Fruit fly (Drosophila melanogaster) whole organism, wandering third instar larva: ENCODE measurements around the gene Kaz.

Experiments used
- CG32264 ChIP-seq: fragments of 200-800 bp; sonication (Bioruptor generic); optimal IDR thresholded peaks from 2 replicates; lab custom pipeline; 2016; ENCODE audit warnings: missing biosample characterization, missing genetic modification characterization
- CG9705 ChIP-seq: fragments of 200-800 bp; sonication (Bioruptor generic); optimal IDR thresholded peaks from 2 replicates; lab custom pipeline; 2018; ENCODE audit warnings: missing biosample characterization, mild to moderate bottlenecking, missing genetic modification characterization
- Dfd ChIP-seq: fragments of >200 bp; optimal IDR thresholded peaks from 2 replicates; lab custom pipeline; 2017; ENCODE audit warnings: missing biosample characterization, missing genetic modification characterization
- Dif ChIP-seq: fragments of 200-275, 200-300 bp; sonication (Bioruptor generic); optimal IDR thresholded peaks from 2 replicates; lab custom pipeline; 2018; ENCODE audit warnings: missing biosample characterization, missing genetic modification characterization; ENCODE audit not compliant: partially characterized antibody
- GATAd ChIP-seq: sonication (Bioruptor generic); optimal IDR thresholded peaks from 2 replicates; lab custom pipeline; 2016; ENCODE audit warnings: missing biosample characterization, missing genetic modification characterization
- HLH106 ChIP-seq: fragments of 200-800 bp; optimal IDR thresholded peaks from 3 replicates; lab custom pipeline; 2019; ENCODE audit warnings: missing biosample characterization, mild to moderate bottlenecking, missing genetic modification characterization, moderate library complexity
- Hnf4 ChIP-seq: fragments of 200-800 bp; sonication (Bioruptor generic); optimal IDR thresholded peaks from 2 replicates; lab custom pipeline; 2016; ENCODE audit warnings: missing biosample characterization, mild to moderate bottlenecking, missing genetic modification characterization
- Hr78 ChIP-seq: fragments of >200 bp; optimal IDR thresholded peaks from 2 replicates; lab custom pipeline; 2017; ENCODE audit warnings: missing biosample characterization, missing genetic modification characterization
- Hr83 ChIP-seq: fragments of 200-300 bp; sonication (Bioruptor generic); optimal IDR thresholded peaks from 2 replicates; lab custom pipeline; 2016; ENCODE audit warnings: missing biosample characterization, mild to moderate bottlenecking, missing genetic modification characterization, moderate library complexity; ENCODE audit not compliant: poor library complexity, severe bottlenecking
- Jra ChIP-seq: sonication (Bioruptor generic); optimal IDR thresholded peaks from 2 replicates; lab custom pipeline; 2016; ENCODE audit warnings: missing biosample characterization, missing genetic modification characterization
- Myc ChIP-seq: fragments of >200 bp; optimal IDR thresholded peaks from 2 replicates; lab custom pipeline; 2017
- N ChIP-seq: fragments of >200 bp; optimal IDR thresholded peaks from 2 replicates; lab custom pipeline; 2018; ENCODE audit warnings: missing biosample characterization, missing external identifiers, missing genetic modification characterization
- OdsH ChIP-seq: fragments of 200-800 bp; sonication (Bioruptor generic); optimal IDR thresholded peaks from 2 replicates; lab custom pipeline; 2016; ENCODE audit warnings: missing biosample characterization, mild to moderate bottlenecking, missing genetic modification characterization
- Vsx2 ChIP-seq: fragments of 200-300, 225-300 bp; sonication (Bioruptor generic); optimal IDR thresholded peaks from 2 replicates; lab custom pipeline; 2018; ENCODE audit warnings: missing biosample characterization, missing genetic modification characterization; ENCODE audit not compliant: partially characterized antibody
- br ChIP-seq: fragments of 200-800 bp; sonication (Bioruptor generic); optimal IDR thresholded peaks from 2 replicates; lab custom pipeline; 2016; ENCODE audit warnings: missing biosample characterization, missing genetic modification characterization
- brk ChIP-seq: fragments of 200-800 bp; sonication (Bioruptor generic); optimal IDR thresholded peaks from 2 replicates; lab custom pipeline; 2016; ENCODE audit warnings: missing biosample characterization, mild to moderate bottlenecking, missing genetic modification characterization
- dl ChIP-seq, 2 experiments: fragments of 175-275, 200-275 bp in 1 of 2; fragments of 200-275 bp in 1 of 2; sonication (Bioruptor generic); optimal IDR thresholded peaks; lab custom pipeline; 2018; ENCODE audit warnings: mild to moderate bottlenecking in 2 of 2, missing biosample characterization in 2 of 2, missing genetic modification characterization in 2 of 2, moderate library complexity in 2 of 2; ENCODE audit not compliant: partially characterized antibody in 2 of 2, insufficient read depth in 1 of 2
- dsf ChIP-seq: sonication (Bioruptor generic); optimal IDR thresholded peaks from 2 replicates; lab custom pipeline; 2016; ENCODE audit warnings: missing biosample characterization, missing genetic modification characterization, borderline replicate concordance
- fru ChIP-seq: fragments of 200-800 bp; sonication (Bioruptor generic); optimal IDR thresholded peaks from 3 replicates; lab custom pipeline; 2016; ENCODE audit warnings: missing biosample characterization, mild to moderate bottlenecking, missing genetic modification characterization
- h ChIP-seq: fragments of 200-800 bp; sonication (Bioruptor generic); optimal IDR thresholded peaks from 3 replicates; lab custom pipeline; 2016; ENCODE audit warnings: missing biosample characterization, mild to moderate bottlenecking, missing genetic modification characterization
- jim ChIP-seq: fragments of 175-275, 200-325 bp; sonication (Bioruptor generic); optimal IDR thresholded peaks from 2 replicates; lab custom pipeline; 2016; ENCODE audit warnings: missing biosample characterization, mild to moderate bottlenecking, missing genetic modification characterization
- pan ChIP-seq: fragments of >200 bp; optimal IDR thresholded peaks from 2 replicates; lab custom pipeline; 2017
- psq ChIP-seq: fragments of 200-800 bp; sonication (Bioruptor generic); optimal IDR thresholded peaks from 3 replicates; lab custom pipeline; 2017; ENCODE audit warnings: missing biosample characterization, mild to moderate bottlenecking, missing genetic modification characterization, moderate library complexity
- rgr ChIP-seq: fragments of 200-800 bp; sonication (Bioruptor generic); optimal IDR thresholded peaks from 3 replicates; lab custom pipeline; 2016; ENCODE audit warnings: missing biosample characterization, mild to moderate bottlenecking, missing genetic modification characterization
- sage ChIP-seq: fragments of 200-800 bp; sonication (Bioruptor generic); optimal IDR thresholded peaks from 2 replicates; lab custom pipeline; 2016; ENCODE audit warnings: missing biosample characterization, mild to moderate bottlenecking, missing genetic modification characterization
- sv ChIP-seq: fragments of 200-800 bp; sonication (Bioruptor generic); optimal IDR thresholded peaks from 3 replicates; lab custom pipeline; 2016; ENCODE audit warnings: missing biosample characterization, missing genetic modification characterization
- tai ChIP-seq: sonication (Bioruptor generic); optimal IDR thresholded peaks from 2 replicates; lab custom pipeline; 2016; ENCODE audit warnings: missing biosample characterization, missing genetic modification characterization
- usp ChIP-seq: fragments of >200 bp; optimal IDR thresholded peaks from 2 replicates; lab custom pipeline; 2017; ENCODE audit warnings: missing biosample characterization, missing genetic modification characterization
- woc ChIP-seq: sonication (Bioruptor generic); optimal IDR thresholded peaks from 2 replicates; lab custom pipeline; 2016; ENCODE audit warnings: missing biosample characterization, mild to moderate bottlenecking, missing genetic modification characterization

Kaz gene

dm6 chr3R:24809576-24810279 is 20.0 kb downstream of the Kaz start:
- peak; percentile 16 for TF ChIP-seq br (GFP tag; lab: Kevin White, UChicago)
- peak; percentile 35 for TF ChIP-seq sv (GFP tag; lab: Kevin White, UChicago)
- TF ChIP-seq h (GFP tag; lab: Kevin White, UChicago), result peak; percentile 72
- TF ChIP-seq tai, result no peak
- TF ChIP-seq usp (GFP tag; lab: Kevin White, UChicago), result no peak
- no peak for TF ChIP-seq Myc (lab: Kevin White, UChicago)
- TF ChIP-seq woc, result no peak
- no peak for TF ChIP-seq brk (GFP tag; lab: Kevin White, UChicago)
- peak; percentile 64 for TF ChIP-seq OdsH
- TF ChIP-seq CG32264 (GFP tag; lab: Kevin White, UChicago), result peak; percentile 6
- no peak for TF ChIP-seq fru
- peak; percentile 89 for TF ChIP-seq Hr83 (GFP tag; lab: Kevin White, UChicago)
- TF ChIP-seq sage (GFP tag; lab: Kevin White, UChicago), result no peak
- TF ChIP-seq Hr78, result no peak
- peak; percentile 79 for TF ChIP-seq rgr (GFP tag; lab: Kevin White, UChicago)

- TF ChIP-seq dsf (GFP tag; lab: Kevin White, UChicago) (no peak), jim (GFP tag; lab: Kevin White, UChicago) (no peak), GATAd (GFP tag; lab: Kevin White, UChicago) (no peak), h (GFP tag; lab: Kevin White, UChicago) (no peak), rgr (GFP tag; lab: Kevin White, UChicago) (no peak), brk (GFP tag; lab: Kevin White, UChicago) (no peak), Dif (no peak), Jra (no peak), N (GFP tag; lab: Kevin White, UChicago) (no peak)
- TF ChIP-seq, all 38 proteins: peak for 0
Observed at dm6 chr3R:24807321-24807720, 22.4 kb downstream of the Kaz start, which contains the start of gene CG6980. Gene CG6980, plus strand, starts transcription at chr3R:24807621.

dm6 chr3R:24805048-24805447 is 24.7 kb downstream of the Kaz start, which contains the start of gene polybromo:
Gene polybromo, minus strand, starts transcription at chr3R:24805259.
- TF ChIP-seq Myc (lab: Kevin White, UChicago) (peak; percentile 72), Hr78 (no peak)

- TF ChIP-seq CG9705 (GFP tag; lab: Kevin White, UChicago) (no peak), brk (GFP tag; lab: Kevin White, UChicago) (no peak), dl (GFP tag; optimal IDR thresholded peaks at IDR 0.05; lab: Kevin White, UChicago; ENCODE audit: insufficient read depth in 1 of 2, partially characterized antibody in 2 of 2) (peak in 1 of 2 experiments; percentile 44), Dif (peak; percentile 65), jim (GFP tag; lab: Kevin White, UChicago) (no peak), Jra (no peak), tai (no peak), psq (peak; percentile 11), br (GFP tag; lab: Kevin White, UChicago) (no peak), Vsx2 (peak; percentile 59), GATAd (GFP tag; lab: Kevin White, UChicago) (no peak), Myc (lab: Kevin White, UChicago) (no peak)
Observed at dm6 chr3R:24799503-24799902, 30.3 kb downstream of the Kaz start, which contains the start of gene Ude. Gene Ude, minus strand, starts transcription at chr3R:24799668.

- TF ChIP-seq tai, result no peak
- no peak for TF ChIP-seq rgr (GFP tag; lab: Kevin White, UChicago)
- TF ChIP-seq HLH106 (tag; lab: Kevin White, UChicago), result no peak
- no peak for TF ChIP-seq Hnf4 (GFP tag; lab: Kevin White, UChicago)
- no peak for TF ChIP-seq pan (lab: Kevin White, UChicago)
- no peak for TF ChIP-seq Myc (lab: Kevin White, UChicago)
- TF ChIP-seq sv (GFP tag; lab: Kevin White, UChicago), result no peak
- TF ChIP-seq Dfd (GFP tag; lab: Kevin White, UChicago), result no peak
- no peak for TF ChIP-seq GATAd (GFP tag; lab: Kevin White, UChicago)
- TF ChIP-seq N (GFP tag; lab: Kevin White, UChicago), result no peak
- TF ChIP-seq fru, result no peak
Observed at dm6 chr3R:24798595-24798994, 31.2 kb downstream of the Kaz start.
